Worm (Caenorhabditis elegans): Measurements from ENCODE around the gene C14B1.12.

DNA sequence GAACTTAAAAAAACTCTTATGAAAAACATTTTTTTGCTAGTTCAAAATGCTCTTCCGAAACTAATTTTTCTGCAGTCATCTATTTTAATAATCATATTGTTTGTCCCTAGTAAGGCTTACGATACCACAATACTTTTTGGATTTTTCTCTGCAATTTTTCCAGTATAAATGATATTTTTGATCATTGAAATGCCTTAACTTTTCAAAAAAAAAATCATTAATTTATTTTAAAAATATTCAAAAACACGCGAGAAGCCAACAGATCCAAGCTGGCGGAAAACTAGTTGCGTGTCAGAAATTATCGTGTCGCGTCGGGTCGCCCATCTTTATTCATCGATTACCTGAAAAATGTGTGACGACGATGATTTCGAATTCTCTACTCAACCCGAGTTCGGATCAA is 43.4 kb upstream of the C14B1.12 start, which contains the start of gene gmeb-3:
- TF ChIP-seq unc-62 (GFP tag; optimal IDR thresholded peaks at IDR 0.05 in 1 of 2) (no peak), unc-62 (tag; optimal IDR thresholded peaks at IDR 0.05) (no peak), ama-1 (optimal IDR thresholded peaks at IDR 0.05) (no peak), ceh-32 (tag; optimal IDR thresholded peaks at IDR 0.05; ENCODE audit: poor library complexity) (no peak), ztf-7 (tag; optimal IDR thresholded peaks at IDR 0.05) (no peak), sdz-12 (GFP tag; optimal IDR thresholded peaks at IDR 0.05) (no peak), F44E2.7 (GFP tag; IDR thresholded peaks at IDR 0.05) (no peak), fos-1 (tag; optimal IDR thresholded peaks at IDR 0.05) (no peak), T20F7.1 (GFP tag; optimal IDR thresholded peaks at IDR 0.05) (no peak), daf-19 (GFP tag; conservative IDR thresholded peaks at IDR 0.05) (no peak), nhr-76 (tag; optimal IDR thresholded peaks at IDR 0.05) (no peak), ceh-82 (tag; optimal IDR thresholded peaks at IDR 0.05) (no peak), R02D3.7 (tag; optimal IDR thresholded peaks at IDR 0.05) (no peak), mdl-1 (tag; optimal IDR thresholded peaks at IDR 0.05) (no peak)

Data from whole organism, L4 larva.